Fruit fly (Drosophila melanogaster) whole organism, embryonic: ENCODE results near the gene Rpn9.

Experiments
- ATbp ChIP-seq: fragments of 200-800 bp; sonication (Bioruptor generic); optimal IDR thresholded peaks from 2 replicates; lab custom pipeline; 2017; ENCODE audit warnings: missing biosample characterization, mild to moderate bottlenecking, missing genetic modification characterization, missing genetic modification reagents
- Adf1 ChIP-seq: fragments of 200-800 bp; sonication (Bioruptor generic); IDR thresholded peaks from 2 replicates; pipeline ENCODE4 v1.3.6; 2022; ENCODE audit warnings: missing biosample characterization, missing genetic modification characterization
- BEAF-32 ChIP-seq: fragments of 200-800 bp; sonication (Bioruptor generic); optimal IDR thresholded peaks from 3 replicates; lab custom pipeline; 2017; ENCODE audit warnings: missing biosample characterization, missing genetic modification characterization, mild to moderate bottlenecking, moderate library complexity, missing genetic modification reagents
- Blimp-1 ChIP-seq: fragments of 200-800 bp; sonication (Bioruptor generic); optimal IDR thresholded peaks from 3 replicates; lab custom pipeline; 2018; ENCODE audit warnings: missing biosample characterization, missing genetic modification characterization, mild to moderate bottlenecking, moderate library complexity, missing genetic modification reagents
- CG12744 ChIP-seq: fragments of 200-800 bp; sonication (Bioruptor generic); optimal IDR thresholded peaks from 2 replicates; lab custom pipeline; 2016; ENCODE audit warnings: missing biosample characterization, missing genetic modification characterization
- CG13624 ChIP-seq: fragments of 200-800 bp; sonication (Bioruptor generic); optimal IDR thresholded peaks from 2 replicates; lab custom pipeline; 2016; ENCODE audit warnings: missing biosample characterization, missing genetic modification characterization
- CG13775 ChIP-seq: fragments of 200-800 bp; sonication (Bioruptor generic); optimal IDR thresholded peaks from 3 replicates; lab custom pipeline; 2017; ENCODE audit warnings: missing biosample characterization, mild to moderate bottlenecking, missing genetic modification characterization
- CG1529 ChIP-seq: fragments of 200-800 bp; sonication (Bioruptor generic); optimal IDR thresholded peaks from 3 replicates; lab custom pipeline; 2018; ENCODE audit warnings: missing biosample characterization, missing genetic modification characterization
- CG15696 ChIP-seq: fragments of 200-800 bp; sonication (Bioruptor generic); optimal IDR thresholded peaks from 2 replicates; lab custom pipeline; 2019; ENCODE audit warnings: missing biosample characterization, mild to moderate bottlenecking, missing genetic modification characterization, moderate library complexity
- CG1602 ChIP-seq: fragments of 200-800 bp; sonication (Bioruptor generic); optimal IDR thresholded peaks from 3 replicates; lab custom pipeline; 2016; ENCODE audit warnings: missing biosample characterization, missing genetic modification characterization
- CG16813 ChIP-seq: fragments of 200-800 bp; sonication (Bioruptor generic); IDR thresholded peaks from 3 replicates; pipeline ENCODE4 v1.3.6; 2022; ENCODE audit warnings: missing biosample characterization, missing genetic modification characterization; ENCODE audit not compliant: partially characterized antibody
- CG3281 ChIP-seq: fragments of 200-800 bp; sonication (Bioruptor generic); optimal IDR thresholded peaks from 3 replicates; lab custom pipeline; 2017; ENCODE audit warnings: missing biosample characterization, mild to moderate bottlenecking, missing genetic modification characterization
- CG3995 ChIP-seq: fragments of 200-800 bp; sonication (Bioruptor generic); optimal IDR thresholded peaks from 3 replicates; lab custom pipeline; 2016; ENCODE audit warnings: missing biosample characterization, missing genetic modification characterization
- CG6683 ChIP-seq: fragments of 200-800 bp; sonication (Bioruptor generic); optimal IDR thresholded peaks from 2 replicates; lab custom pipeline; 2017; ENCODE audit warnings: missing biosample characterization, mild to moderate bottlenecking, missing genetic modification characterization, missing genetic modification reagents
- CTCF ChIP-seq: fragments of 200-800 bp; sonication (Bioruptor generic); optimal IDR thresholded peaks from 2 replicates; lab custom pipeline; 2017; ENCODE audit warnings: missing biosample characterization, mild to moderate bottlenecking, missing genetic modification characterization, moderate library complexity
- Dbx ChIP-seq: fragments of 200-800 bp; sonication (Bioruptor generic); IDR thresholded peaks from 3 replicates; pipeline ENCODE4 v1.3.6; 2022; ENCODE audit warnings: missing biosample characterization, missing genetic modification characterization
- Ets65A ChIP-seq: fragments of 200-800 bp; sonication (Bioruptor generic); peaks from one replicate; lab custom pipeline; 2016; ENCODE audit warnings: missing biosample characterization, missing genetic modification characterization
- Gug ChIP-seq: fragments of 200-800 bp; sonication (Bioruptor generic); IDR thresholded peaks from 4 replicates; pipeline ENCODE4 v1.3.6; 2022; ENCODE audit warnings: missing biosample characterization, missing genetic modification characterization
- HLH4C ChIP-seq: fragments of 200-800 bp; sonication (Bioruptor generic); IDR thresholded peaks from 3 replicates; pipeline ENCODE4 v1.3.6; 2022; ENCODE audit warnings: missing biosample characterization, missing genetic modification characterization; ENCODE audit not compliant: partially characterized antibody
- HmgD ChIP-seq: fragments of 200-800 bp; sonication (Bioruptor generic); optimal IDR thresholded peaks from 3 replicates; lab custom pipeline; 2016; ENCODE audit warnings: missing biosample characterization, missing genetic modification characterization
- Hr51 ChIP-seq, 2 experiments: fragments of 200-800 bp; sonication (Bioruptor generic); optimal IDR thresholded peaks; 2 replicates in 1 of 2; 3 replicates in 1 of 2; lab custom pipeline; 2016 to 2018; ENCODE audit warnings: missing biosample characterization in 2 of 2, missing genetic modification characterization in 2 of 2, mild to moderate bottlenecking in 1 of 2, moderate library complexity in 1 of 2
- Kr ChIP-seq: fragments of 200-800 bp; sonication (Bioruptor generic); optimal IDR thresholded peaks from 2 replicates; lab custom pipeline; 2017; ENCODE audit warnings: missing biosample characterization, mild to moderate bottlenecking, missing genetic modification characterization
- Mad ChIP-seq: fragments of 200-800 bp; sonication (Bioruptor generic); optimal IDR thresholded peaks from 2 replicates; lab custom pipeline; 2016; ENCODE audit warnings: missing biosample characterization, missing genetic modification characterization
- Nf-YC ChIP-seq: fragments of 200-800 bp; optimal IDR thresholded peaks from 3 replicates; lab custom pipeline; 2019; ENCODE audit warnings: missing biosample characterization, mild to moderate bottlenecking, missing genetic modification characterization, moderate library complexity
- Sox100B ChIP-seq: fragments of 200-800 bp; sonication (Bioruptor generic); optimal IDR thresholded peaks from 3 replicates; lab custom pipeline; 2018; ENCODE audit warnings: missing biosample characterization, mild to moderate bottlenecking, missing genetic modification characterization
- Usf ChIP-seq: fragments of 200-800 bp; sonication (Bioruptor generic); optimal IDR thresholded peaks from 2 replicates; lab custom pipeline; 2017; ENCODE audit warnings: missing genotype, missing biosample characterization, missing genetic modification characterization
- ab ChIP-seq: fragments of 200-800 bp; sonication (Bioruptor generic); optimal IDR thresholded peaks from 2 replicates; lab custom pipeline; 2016; ENCODE audit warnings: missing biosample characterization, missing genetic modification characterization
- bigmax ChIP-seq: fragments of 200-800 bp; sonication (Bioruptor generic); optimal IDR thresholded peaks from 2 replicates; lab custom pipeline; 2018; ENCODE audit warnings: missing biosample characterization, mild to moderate bottlenecking, missing genetic modification characterization
- bsh ChIP-seq, 2 experiments: fragments of 200-800 bp; sonication (Bioruptor generic); optimal IDR thresholded peaks; 2 replicates each; lab custom pipeline; 2017 to 2018; ENCODE audit warnings: mild to moderate bottlenecking in 2 of 2, missing biosample characterization in 2 of 2, missing genetic modification characterization in 2 of 2, moderate library complexity in 1 of 2
- cad ChIP-seq: fragments of >200 bp; optimal IDR thresholded peaks from 2 replicates; lab custom pipeline; 2017; ENCODE audit warnings: missing biosample characterization, missing genetic modification characterization
- chif ChIP-seq, 2 experiments: fragments of 200-800 bp; sonication (Bioruptor generic); optimal IDR thresholded peaks; 3 replicates each; lab custom pipeline; 2016; ENCODE audit warnings: missing biosample characterization in 2 of 2, missing genetic modification characterization in 2 of 2
- chn ChIP-seq: fragments of 200-800 bp; sonication (Bioruptor generic); optimal IDR thresholded peaks from 2 replicates; lab custom pipeline; 2016; ENCODE audit warnings: missing biosample characterization, missing genetic modification characterization
- corto ChIP-seq: fragments of 200-800 bp; sonication (Bioruptor generic); optimal IDR thresholded peaks from 2 replicates; lab custom pipeline; 2016; ENCODE audit warnings: missing biosample characterization, mild to moderate bottlenecking, missing genetic modification characterization, moderate library complexity
- dm ChIP-seq: fragments of 200-800 bp; sonication (Bioruptor generic); optimal IDR thresholded peaks from 3 replicates; lab custom pipeline; 2016; ENCODE audit warnings: missing biosample characterization, missing genetic modification characterization
- dmrt99B ChIP-seq: fragments of 200-800 bp; sonication (Bioruptor generic); optimal IDR thresholded peaks from 2 replicates; lab custom pipeline; 2018; ENCODE audit warnings: missing biosample characterization, mild to moderate bottlenecking, missing genetic modification characterization, moderate library complexity
- ewg ChIP-seq: fragments of 200-800 bp; sonication (Bioruptor generic); optimal IDR thresholded peaks from 3 replicates; lab custom pipeline; 2017; ENCODE audit warnings: mild to moderate bottlenecking, missing biosample characterization, missing genetic modification reagents, missing genetic modification characterization
- fd96Cb ChIP-seq: fragments of 200-800 bp; sonication (Bioruptor generic); optimal IDR thresholded peaks from 2 replicates; lab custom pipeline; 2018; ENCODE audit warnings: missing biosample characterization, mild to moderate bottlenecking, missing genetic modification characterization, moderate library complexity
- ftz-f1 ChIP-seq: fragments of 200-800 bp; sonication (Bioruptor generic); optimal IDR thresholded peaks from 2 replicates; lab custom pipeline; 2016; ENCODE audit warnings: missing biosample characterization, missing genetic modification characterization
- gsb-n ChIP-seq: fragments of 200-800 bp; sonication (Bioruptor generic); optimal IDR thresholded peaks from 3 replicates; lab custom pipeline; 2018; ENCODE audit warnings: missing biosample characterization, mild to moderate bottlenecking, missing genetic modification characterization
- hb ChIP-seq: fragments of 200-800 bp; sonication (Bioruptor generic); IDR thresholded peaks from 3 replicates; pipeline ENCODE4 v1.3.6; 2022; ENCODE audit warnings: missing biosample characterization, missing genetic modification characterization; ENCODE audit not compliant: partially characterized antibody
- kay ChIP-seq: fragments of 200-800 bp; sonication (Bioruptor generic); optimal IDR thresholded peaks from 2 replicates; lab custom pipeline; 2016; ENCODE audit warnings: missing biosample characterization, missing genetic modification characterization
- kni ChIP-seq: fragments of 200-800 bp; sonication (Bioruptor generic); optimal IDR thresholded peaks from 3 replicates; lab custom pipeline; 2017; ENCODE audit warnings: mild to moderate bottlenecking, missing biosample characterization, missing genetic modification reagents, missing genetic modification characterization
- lola ChIP-seq, 3 experiments: fragments of >200 bp in 2 of 3; fragments of 200-800 bp in 1 of 3; sonication (Bioruptor generic) in 1 of 3; optimal IDR thresholded peaks; 2 replicates each; lab custom pipeline; 2017 to 2019; ENCODE audit warnings: missing biosample characterization in 3 of 3, missing genetic modification characterization in 3 of 3, mild to moderate bottlenecking in 1 of 3, moderate library complexity in 1 of 3
- odd ChIP-seq: fragments of 200-800 bp; sonication (Bioruptor generic); optimal IDR thresholded peaks from 2 replicates; lab custom pipeline; 2017; ENCODE audit warnings: missing biosample characterization, mild to moderate bottlenecking, missing genetic modification characterization
- pros ChIP-seq: fragments of 200-800 bp; sonication (Bioruptor generic); optimal IDR thresholded peaks from 3 replicates; lab custom pipeline; 2019; ENCODE audit warnings: missing biosample characterization, mild to moderate bottlenecking, missing genetic modification characterization, moderate library complexity
- ranshi ChIP-seq: fragments of 200-800 bp; sonication (Bioruptor generic); IDR thresholded peaks from 2 replicates; pipeline ENCODE4 v1.3.6; 2022; ENCODE audit warnings: missing biosample characterization, missing genetic modification characterization
- rib ChIP-seq: fragments of 200-800 bp; sonication (Bioruptor generic); IDR thresholded peaks from 2 replicates; pipeline ENCODE4 v1.3.6; 2022; ENCODE audit warnings: missing biosample characterization, missing genetic modification characterization
- sisA ChIP-seq: fragments of 200-800 bp; sonication (Bioruptor generic); IDR thresholded peaks from 2 replicates; pipeline ENCODE4 v1.3.6; 2022; ENCODE audit warnings: missing biosample characterization, missing genetic modification characterization
- tna ChIP-seq: fragments of 200-800 bp; sonication (Bioruptor generic); IDR thresholded peaks from 2 replicates; pipeline ENCODE4 v1.3.6; 2022; ENCODE audit warnings: missing biosample characterization, missing genetic modification characterization; ENCODE audit not compliant: partially characterized antibody
- toy ChIP-seq: fragments of 200-800 bp; sonication (Bioruptor generic); IDR thresholded peaks from 2 replicates; pipeline ENCODE4 v1.3.6; 2022; ENCODE audit warnings: missing biosample characterization, missing genetic modification characterization
- vvl ChIP-seq: fragments of 200-800 bp; sonication (Bioruptor generic); IDR thresholded peaks from 2 replicates; pipeline ENCODE4 v1.3.6; 2022; ENCODE audit warnings: missing biosample characterization, missing genetic modification characterization

The Rpn9 gene

dm6 chr3R:23713901-23714300 is 19.4 kb downstream of the Rpn9 start (continued):
- peak; percentile 56 for TF ChIP-seq chn
- TF ChIP-seq Kr, result no peak
- peak; percentile 28 for TF ChIP-seq kay (GFP tag; lab: Kevin White, UChicago)
- peak; percentile 18 for TF ChIP-seq CG12744 (GFP tag; lab: Kevin White, UChicago)
- no peak for TF ChIP-seq HmgD
- peak; percentile 36 for TF ChIP-seq corto (GFP tag; lab: Kevin White, UChicago)
- TF ChIP-seq odd (GFP tag; lab: Kevin White, UChicago), result no peak
- peak; percentile 9 for TF ChIP-seq CTCF (GFP tag; lab: Kevin White, UChicago)
- no peak for TF ChIP-seq tna
- peak; percentile 46 for TF ChIP-seq CG13775 (GFP tag; lab: Kevin White, UChicago)
- no peak for TF ChIP-seq kni
- peak in 1 of 3 experiments; percentile 66 for TF ChIP-seq lola (GFP tag; optimal IDR thresholded peaks at IDR 0.05; lab: Kevin White, UChicago)
- TF ChIP-seq Hr51 (GFP tag; optimal IDR thresholded peaks at IDR 0.05; lab: Kevin White, UChicago), result peak in 1 of 2 experiments; percentile 77
- peak; percentile 64 for TF ChIP-seq CG1602
- TF ChIP-seq toy (GFP tag; lab: Robert Waterston, UW), result no peak
- TF ChIP-seq Adf1, result no peak
- TF ChIP-seq hb (GFP tag; lab: Robert Waterston, UW), result no peak
- TF ChIP-seq CG6683 (GFP tag; lab: Kevin White, UChicago), result no peak
- no peak for TF ChIP-seq ftz-f1 (GFP tag; lab: Kevin White, UChicago)
- peak; percentile 36 for TF ChIP-seq ewg (GFP tag; lab: Kevin White, UChicago)
- peak; percentile 72 for TF ChIP-seq fd96Cb (tag; lab: Kevin White, UChicago)
- no peak for TF ChIP-seq rib (GFP tag; lab: Robert Waterston, UW)
- peak; percentile 94 for TF ChIP-seq Ets65A (GFP tag; lab: Kevin White, UChicago)
- TF ChIP-seq CG15696 (tag; lab: Kevin White, UChicago), result peak; percentile 75
- TF ChIP-seq Gug (GFP tag; lab: Robert Waterston, UW), result peak; percentile 34; the same call in 1 of the 4 replicates
- peak; percentile 75 to 80 for TF ChIP-seq chif (GFP tag; optimal IDR thresholded peaks at IDR 0.05; lab: Kevin White, UChicago)
- peak; percentile 69 for TF ChIP-seq gsb-n (tag; lab: Kevin White, UChicago)
- no peak for TF ChIP-seq dm (GFP tag; lab: Kevin White, UChicago)
- TF ChIP-seq CG1529 (GFP tag; lab: Kevin White, UChicago), result peak; percentile 51
- no peak for TF ChIP-seq CG3281 (GFP tag; lab: Kevin White, UChicago)
- TF ChIP-seq BEAF-32 (GFP tag; lab: Kevin White, UChicago), result no peak
- TF ChIP-seq dmrt99B, result peak; percentile 81
- peak; percentile 57 for TF ChIP-seq Sox100B
- TF ChIP-seq ab (GFP tag; lab: Kevin White, UChicago), result peak; percentile 13
- no peak for TF ChIP-seq Dbx (GFP tag; lab: Robert Waterston, UW)
- no peak for TF ChIP-seq cad (GFP tag; lab: Kevin White, UChicago)
- peak; percentile 10 for TF ChIP-seq CG13624 (GFP tag; lab: Kevin White, UChicago)
- TF ChIP-seq Mad (GFP tag; lab: Kevin White, UChicago), result peak; percentile 62
- peak; percentile 74 for TF ChIP-seq vvl
- peak; percentile 50 for TF ChIP-seq ranshi (GFP tag; lab: Robert Waterston, UW)
- TF ChIP-seq bsh (GFP tag; optimal IDR thresholded peaks at IDR 0.05; lab: Kevin White, UChicago), result peak in 1 of 2 experiments; percentile 82
- TF ChIP-seq Nf-YC (tag; lab: Kevin White, UChicago), result no peak
- TF ChIP-seq Usf (GFP tag; lab: Kevin White, UChicago), result no peak
- no peak for TF ChIP-seq CG16813 (GFP tag; lab: Robert Waterston, UW)
- TF ChIP-seq Blimp-1, result peak; percentile 69
- TF ChIP-seq pros (GFP tag; lab: Kevin White, UChicago), result no peak
- TF ChIP-seq ATbp (GFP tag; lab: Kevin White, UChicago), result peak; percentile 59
- TF ChIP-seq bigmax (GFP tag; lab: Kevin White, UChicago), result no peak
- TF ChIP-seq HLH4C, result no peak
- TF ChIP-seq CG3995 (GFP tag; lab: Kevin White, UChicago), result no peak
- peak; percentile 62 for TF ChIP-seq sisA (GFP tag; lab: Robert Waterston, UW)
